Worm (Caenorhabditis elegans) whole organism, L4 larva: ENCODE results near the gene taf-13.
A peak's percentile ranks its signal among the peaks of the same experiment; 100 is the strongest.

Experiments
- F37D6.2 ChIP-seq: sonication (generic microtip); optimal IDR thresholded peaks from 2 replicates; lab custom pipeline; 2016; ENCODE audit warnings: mild to moderate bottlenecking, missing genetic modification characterization, missing compliant biosample characterization
- R02D3.7 ChIP-seq: fragments of 150-350 bp; sonication (generic microtip); optimal IDR thresholded peaks from 3 replicates; lab custom pipeline; 2014; ENCODE audit warnings: missing biosample characterization, missing genetic modification characterization
- T26A8.4 ChIP-seq: fragments of 200-800 bp; sonication (Bioruptor generic); IDR thresholded peaks from 2 replicates; pipeline ENCODE4 v1.3.6; 2022; ENCODE audit warnings: missing genetic modification characterization, missing compliant biosample characterization
- Y5F2A.4 ChIP-seq: fragments of 200-800 bp; sonication (Bioruptor generic); optimal IDR thresholded peaks from 2 replicates; lab custom pipeline; 2018; ENCODE audit warnings: mild to moderate bottlenecking, missing genetic modification characterization, missing compliant biosample characterization
- Y75B8A.6 ChIP-seq: fragments of 200-800 bp; sonication (Bioruptor generic); IDR thresholded peaks from 2 replicates; pipeline ENCODE4 v1.3.6; 2022; ENCODE audit warnings: missing genetic modification reagents, missing genetic modification characterization, missing compliant biosample characterization
- ZK337.2 ChIP-seq: fragments of 200-800 bp; sonication (Bioruptor generic); IDR thresholded peaks from 2 replicates; pipeline ENCODE4 v1.3.6; 2022; ENCODE audit warnings: missing genetic modification reagents, missing genetic modification characterization, missing compliant biosample characterization
- ZK546.5 ChIP-seq, 2 experiments: sonication (generic microtip); optimal IDR thresholded peaks; 2 replicates each; lab custom pipeline; 2017; ENCODE audit warnings: missing biosample characterization in 2 of 2, missing genetic modification characterization in 2 of 2
- aha-1 ChIP-seq: fragments of 150-350 bp; peaks from one replicate; lab custom pipeline; 2014; ENCODE audit warnings: missing biosample characterization, missing genetic modification characterization
- arid-1 ChIP-seq: fragments of 200-800 bp; sonication (Bioruptor generic); conservative IDR thresholded peaks from 2 replicates; pipeline ENCODE4 v1.3.6; 2022; ENCODE audit warnings: missing genetic modification reagents, missing genetic modification characterization, missing compliant biosample characterization
- ceh-20 ChIP-seq: fragments of 200-800 bp; sonication (Bioruptor generic); IDR thresholded peaks from 2 replicates; pipeline ENCODE4 v1.3.6; 2022; ENCODE audit warnings: missing genetic modification reagents, missing genetic modification characterization, missing compliant biosample characterization
- ceh-28 ChIP-seq: fragments of 150-350 bp; optimal IDR thresholded peaks from 2 replicates; lab custom pipeline; 2014; ENCODE audit warnings: missing biosample characterization, missing genetic modification reagents, missing genetic modification characterization
- ceh-44 ChIP-seq: fragments of 200-800 bp; sonication (Bioruptor generic); IDR thresholded peaks from 2 replicates; pipeline ENCODE4 v1.3.6; 2022; ENCODE audit warnings: missing genetic modification reagents, missing genetic modification characterization, missing compliant biosample characterization
- ceh-62 ChIP-seq: sonication (generic microtip); optimal IDR thresholded peaks from 2 replicates; lab custom pipeline; 2017; ENCODE audit warnings: missing biosample characterization, missing genetic modification characterization
- ceh-82 ChIP-seq: sonication (generic microtip); optimal IDR thresholded peaks from 2 replicates; lab custom pipeline; 2017; ENCODE audit warnings: missing biosample characterization, missing genetic modification characterization
- ces-1 ChIP-seq: fragments of 150-350 bp; sonication (generic microtip); optimal IDR thresholded peaks from 4 replicates; lab custom pipeline; 2014; ENCODE audit warnings: missing biosample characterization, missing genetic modification reagents, missing genetic modification characterization
- ctbp-1 ChIP-seq: fragments of 200-800 bp; sonication (Bioruptor generic); IDR thresholded peaks from 2 replicates; pipeline ENCODE4 v1.3.6; 2022; ENCODE audit warnings: missing genetic modification reagents, missing genetic modification characterization, missing compliant biosample characterization
- daf-16 ChIP-seq, 3 experiments: sonication (generic microtip); optimal IDR thresholded peaks; 2 replicates each; lab custom pipeline; 2016 to 2017; ENCODE audit warnings: missing genetic modification characterization in 3 of 3, missing genetic modification reagents in 3 of 3, mild to moderate bottlenecking in 2 of 3, missing compliant biosample characterization in 2 of 3, missing biosample characterization in 1 of 3, moderate library complexity in 1 of 3
- daf-19 ChIP-seq: fragments of 200-800 bp; sonication (Bioruptor generic); conservative IDR thresholded peaks from 2 replicates; pipeline ENCODE4 v1.3.6; 2022; ENCODE audit warnings: missing genetic modification characterization, missing compliant biosample characterization
- daf-8 ChIP-seq: fragments of 200-800 bp; sonication (Bioruptor generic); IDR thresholded peaks from 2 replicates; pipeline ENCODE4 v1.3.6; 2022; ENCODE audit warnings: missing genetic modification characterization, missing compliant biosample characterization
- duxl-1 ChIP-seq: sonication (generic microtip); optimal IDR thresholded peaks from 2 replicates; lab custom pipeline; 2016; ENCODE audit warnings: mild to moderate bottlenecking, missing genetic modification characterization, moderate library complexity, missing compliant biosample characterization; ENCODE audit not compliant: poor library complexity
- egl-27 ChIP-seq: sonication (generic microtip); optimal IDR thresholded peaks from 3 replicates; lab custom pipeline; 2017; ENCODE audit warnings: missing biosample characterization, missing genetic modification reagents, missing genetic modification characterization
- fos-1 ChIP-seq: fragments of 150-350 bp; optimal IDR thresholded peaks from 2 replicates; lab custom pipeline; 2014; ENCODE audit warnings: missing biosample characterization, missing genetic modification characterization
- gei-8 ChIP-seq: fragments of 200-800 bp; sonication (Bioruptor generic); optimal IDR thresholded peaks from 2 replicates; lab custom pipeline; 2018; ENCODE audit warnings: mild to moderate bottlenecking, missing genetic modification characterization, missing compliant biosample characterization
- hlh-30 ChIP-seq: sonication (generic microtip); optimal IDR thresholded peaks from 2 replicates; lab custom pipeline; 2017; ENCODE audit warnings: antibody characterized with exemption, mild to moderate bottlenecking, missing genetic modification characterization, missing compliant biosample characterization; ENCODE audit not compliant: insufficient read depth
- hmg-1.1 ChIP-seq: fragments of 200-800 bp; sonication (Bioruptor generic); IDR thresholded peaks from 2 replicates; pipeline ENCODE4 v1.3.6; 2022; ENCODE audit warnings: missing genetic modification reagents, missing genetic modification characterization, missing compliant biosample characterization
- lin-13 ChIP-seq: fragments of 150-350 bp; optimal IDR thresholded peaks from 2 replicates; lab custom pipeline; 2014; ENCODE audit warnings: missing biosample characterization, missing genetic modification reagents, missing genetic modification characterization
- lin-15B ChIP-seq: fragments of 150-350 bp; sonication (generic microtip); optimal IDR thresholded peaks from 3 replicates; lab custom pipeline; 2014; ENCODE audit warnings: missing biosample characterization, missing genetic modification characterization
- madf-9 ChIP-seq: fragments of 200-800 bp; sonication (Bioruptor generic); conservative IDR thresholded peaks from 2 replicates; pipeline ENCODE4 v1.3.6; 2022; ENCODE audit warnings: missing genetic modification reagents, missing genetic modification characterization, missing compliant biosample characterization
- mdl-1 ChIP-seq, 2 experiments: fragments of 150-350 bp in 1 of 2; sonication (generic microtip) in 1 of 2; optimal IDR thresholded peaks; 2 replicates each; lab custom pipeline; 2014 to 2017; ENCODE audit warnings: missing biosample characterization in 2 of 2, missing genetic modification characterization in 2 of 2
- mep-1 ChIP-seq: fragments of 150-350 bp; sonication (generic microtip); optimal IDR thresholded peaks from 3 replicates; lab custom pipeline; 2014; ENCODE audit warnings: missing biosample characterization, missing genetic modification characterization
- mes-2 ChIP-seq: sonication (generic microtip); optimal IDR thresholded peaks from 2 replicates; lab custom pipeline; 2016; ENCODE audit warnings: missing genotype, mild to moderate bottlenecking, missing genetic modification characterization, missing compliant biosample characterization; ENCODE audit not compliant: poor library complexity, severe bottlenecking
- mxl-3 ChIP-seq: fragments of 200-800 bp; sonication (Bioruptor generic); optimal IDR thresholded peaks from 2 replicates; lab custom pipeline; 2018; ENCODE audit warnings: mild to moderate bottlenecking, missing genetic modification characterization, missing compliant biosample characterization
- nhr-102 ChIP-seq: sonication (generic microtip); optimal IDR thresholded peaks from 2 replicates; lab custom pipeline; 2016; ENCODE audit warnings: mild to moderate bottlenecking, missing genetic modification characterization, moderate library complexity, missing compliant biosample characterization
- nhr-25 ChIP-seq: sonication (generic microtip); optimal IDR thresholded peaks from 2 replicates; lab custom pipeline; 2017; ENCODE audit warnings: missing genetic modification characterization, mild to moderate bottlenecking, missing compliant biosample characterization, antibody characterized with exemption, moderate library complexity, borderline replicate concordance; ENCODE audit not compliant: insufficient read depth
- nhr-41 ChIP-seq: fragments of 200-800 bp; sonication (Bioruptor generic); IDR thresholded peaks from 2 replicates; pipeline ENCODE4 v1.3.6; 2022; ENCODE audit warnings: missing genetic modification reagents, missing genetic modification characterization, missing compliant biosample characterization
- nhr-42 ChIP-seq: fragments of 200-800 bp; sonication (Bioruptor generic); IDR thresholded peaks from 2 replicates; pipeline ENCODE4 v1.3.6; 2022; ENCODE audit warnings: missing genetic modification characterization, missing compliant biosample characterization
- nhr-6 ChIP-seq: fragments of 150-350 bp; optimal IDR thresholded peaks from 2 replicates; lab custom pipeline; 2014; ENCODE audit warnings: missing biosample characterization, missing genetic modification characterization
- php-3 ChIP-seq: fragments of 200-800 bp; sonication (Bioruptor generic); IDR thresholded peaks from 2 replicates; pipeline ENCODE4 v1.3.6; 2022; ENCODE audit warnings: missing genetic modification reagents, missing genetic modification characterization, missing compliant biosample characterization
- rbr-2 ChIP-seq: sonication (generic microtip); optimal IDR thresholded peaks from 2 replicates; lab custom pipeline; 2016; ENCODE audit warnings: missing genotype, missing genetic modification characterization, missing compliant biosample characterization
- sdz-12 ChIP-seq: fragments of 200-800 bp; sonication (Bioruptor generic); optimal IDR thresholded peaks from 2 replicates; lab custom pipeline; 2018; ENCODE audit warnings: mild to moderate bottlenecking, missing genetic modification characterization, missing compliant biosample characterization
- skn-1 ChIP-seq: fragments of 150-350 bp; optimal IDR thresholded peaks from 2 replicates; lab custom pipeline; 2014; ENCODE audit warnings: missing biosample characterization, missing genetic modification characterization
- snpc-1.2 ChIP-seq: fragments of 200-800 bp; sonication (Bioruptor generic); IDR thresholded peaks from 2 replicates; pipeline ENCODE4 v1.3.6; 2022; ENCODE audit warnings: missing genetic modification reagents, missing genetic modification characterization, missing compliant biosample characterization
- spr-1 ChIP-seq: sonication (generic microtip); optimal IDR thresholded peaks from 2 replicates; lab custom pipeline; 2016; ENCODE audit warnings: mild to moderate bottlenecking, missing genetic modification characterization, missing compliant biosample characterization
- spr-3 ChIP-seq: fragments of 200-800 bp; sonication (Bioruptor generic); optimal IDR thresholded peaks from 2 replicates; lab custom pipeline; 2018; ENCODE audit warnings: mild to moderate bottlenecking, missing genetic modification characterization, missing compliant biosample characterization
- tra-1 ChIP-seq: fragments of 200-800 bp; sonication (Bioruptor generic); IDR thresholded peaks from 2 replicates; pipeline ENCODE4 v1.3.6; 2022; ENCODE audit warnings: missing genetic modification reagents, missing genetic modification characterization, missing compliant biosample characterization
- unc-39 ChIP-seq: sonication (generic microtip); optimal IDR thresholded peaks from 2 replicates; lab custom pipeline; 2017; ENCODE audit warnings: missing biosample characterization, missing genetic modification characterization
- vab-7 ChIP-seq: fragments of 200-800 bp; sonication (Bioruptor generic); IDR thresholded peaks from 2 replicates; pipeline ENCODE4 v1.3.6; 2022; ENCODE audit warnings: missing genetic modification reagents, missing genetic modification characterization, missing compliant biosample characterization
- ztf-7 ChIP-seq: fragments of 150-350 bp; optimal IDR thresholded peaks from 2 replicates; lab custom pipeline; 2014; ENCODE audit warnings: missing biosample characterization, missing genetic modification characterization

The taf-13 gene

DNA sequence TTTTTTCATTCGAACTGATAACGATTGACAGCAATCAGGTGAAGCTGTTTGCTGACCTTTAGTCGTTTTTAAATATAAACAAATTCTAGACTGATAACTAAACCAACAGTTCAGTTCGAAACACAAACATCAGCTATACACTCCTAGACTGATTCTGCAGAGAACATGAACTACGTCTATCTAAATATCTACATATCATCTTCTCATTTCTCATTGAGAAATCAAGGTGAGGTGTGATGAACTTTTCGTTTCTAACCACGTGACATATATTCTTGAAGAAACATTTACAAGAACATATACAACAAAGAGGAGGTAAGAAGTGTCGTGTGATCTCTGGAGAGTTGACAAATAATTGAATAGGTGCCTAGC lies 48.2 kb downstream of the taf-13 start (continued):
- TF ChIP-seq snpc-1.2 (GFP tag; lab: Robert Waterston, UW) (no peak), madf-9 (GFP tag; lab: Robert Waterston, UW) (no peak), Y5F2A.4 (GFP tag; lab: Kevin White, UChicago) (no peak), nhr-25 (tag; lab: Kevin White, UChicago) (peak; percentile 6), nhr-6 (tag; lab: Kevin White, UChicago) (no peak), hlh-30 (tag; lab: Kevin White, UChicago) (peak; percentile 94), spr-3 (GFP tag; lab: Kevin White, UChicago) (no peak), skn-1 (no peak), fos-1 (tag; lab: Kevin White, UChicago) (no peak), daf-8 (GFP tag; lab: Robert Waterston, UW) (no peak), duxl-1 (no peak), R02D3.7 (tag; lab: Kevin White, UChicago) (no peak), mep-1 (tag; lab: Kevin White, UChicago) (peak; percentile 66), T26A8.4 (GFP tag; lab: Robert Waterston, UW) (no peak), gei-8 (no peak), mxl-3 (GFP tag; lab: Kevin White, UChicago) (peak; percentile 2), vab-7 (GFP tag; lab: Robert Waterston, UW) (no peak), sdz-12 (GFP tag; lab: Kevin White, UChicago) (no peak), ceh-28 (tag; lab: Kevin White, UChicago) (no peak), ZK337.2 (GFP tag; lab: Robert Waterston, UW) (no peak), ceh-62 (tag; lab: Kevin White, UChicago) (no peak), php-3 (GFP tag; lab: Robert Waterston, UW) (no peak), ZK546.5 (tag; optimal IDR thresholded peaks at IDR 0.05; lab: Kevin White, UChicago) (no peak), spr-1 (tag; lab: Kevin White, UChicago) (no peak), unc-39 (tag; lab: Kevin White, UChicago) (no peak), arid-1 (GFP tag; lab: Robert Waterston, UW) (no peak), nhr-102 (tag; lab: Kevin White, UChicago) (no peak), rbr-2 (tag; lab: Kevin White, UChicago) (no peak), ces-1 (no peak), ceh-20 (GFP tag; lab: Robert Waterston, UW) (no peak), F37D6.2 (no peak), nhr-41 (GFP tag; lab: Robert Waterston, UW) (no peak), hmg-1.1 (GFP tag; lab: Robert Waterston, UW) (no peak), aha-1 (tag; lab: Kevin White, UChicago) (no peak), egl-27 (tag; lab: Kevin White, UChicago) (no peak), ztf-7 (tag; lab: Kevin White, UChicago) (no peak)

DNA sequence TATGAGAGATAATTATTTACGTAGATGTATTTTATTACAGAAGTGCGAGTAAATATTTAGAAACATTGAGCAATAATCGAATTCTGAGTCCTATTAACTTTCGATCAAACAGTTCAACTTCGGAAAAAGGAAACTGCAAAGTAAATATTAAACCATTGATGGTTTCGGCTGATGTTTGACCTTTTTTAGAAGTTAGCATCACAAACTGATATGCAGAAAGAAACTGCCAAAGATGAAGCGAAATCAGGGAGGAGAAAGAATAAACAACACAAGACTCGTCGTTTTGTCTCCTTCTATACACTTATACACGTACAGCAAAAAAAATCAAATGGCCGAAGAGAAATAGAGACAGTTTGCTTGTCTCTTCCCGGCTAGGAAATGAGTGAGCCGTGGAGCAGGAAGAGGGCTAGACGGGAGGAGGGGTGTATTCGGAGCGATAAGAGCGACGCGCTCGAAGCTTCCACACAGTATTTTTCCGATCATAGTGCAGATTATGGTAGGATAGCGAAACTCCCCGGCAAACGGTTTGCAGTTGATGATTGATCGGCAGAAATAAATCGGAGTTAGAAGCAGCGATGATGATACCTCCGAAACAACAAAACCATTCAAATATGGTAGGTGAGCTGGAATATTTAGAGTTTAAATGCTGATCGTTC lies 48.7 kb downstream of the taf-13 start:
- TF ChIP-seq sdz-12 (GFP tag; lab: Kevin White, UChicago) (peak; percentile 66), lin-15B (tag; lab: Kevin White, UChicago) (no peak), fos-1 (tag; lab: Kevin White, UChicago) (no peak), madf-9 (GFP tag; lab: Robert Waterston, UW) (no peak; the same call in 1 of the 2 replicates), tra-1 (GFP tag; lab: Robert Waterston, UW) (0 out of 2 replicates have a peak, but pooled peaks have one; percentile 28), Y75B8A.6 (GFP tag; lab: Robert Waterston, UW) (no peak), mes-2 (tag; lab: Kevin White, UChicago) (peak; percentile 20), R02D3.7 (tag; lab: Kevin White, UChicago) (no peak), daf-19 (peak; percentile 69; the same call in 1 of the 2 replicates), nhr-41 (GFP tag; lab: Robert Waterston, UW) (0 out of 2 replicates have a peak, but pooled peaks have one; percentile 24), ctbp-1 (GFP tag; lab: Robert Waterston, UW) (no peak), nhr-42 (GFP tag; lab: Robert Waterston, UW) (no peak), unc-39 (tag; lab: Kevin White, UChicago) (no peak), daf-16 (GFP tag; optimal IDR thresholded peaks at IDR 0.05; lab: Kevin White, UChicago) (no peak), daf-16 (tag; optimal IDR thresholded peaks at IDR 0.05; lab: Kevin White, UChicago) (peak; percentile 82), lin-13 (no peak), mdl-1 (tag; optimal IDR thresholded peaks at IDR 0.05; lab: Kevin White, UChicago) (no peak), ceh-44 (GFP tag; lab: Robert Waterston, UW) (no peak), hlh-30 (tag; lab: Kevin White, UChicago) (no peak), Y5F2A.4 (GFP tag; lab: Kevin White, UChicago) (no peak), ceh-82 (no peak), snpc-1.2 (GFP tag; lab: Robert Waterston, UW) (no peak), hmg-1.1 (GFP tag; lab: Robert Waterston, UW) (no peak)
